Worm (Caenorhabditis elegans) whole organism, L4 larva: ENCODE data around the gene W06H8.2.
A peak's percentile ranks its signal among the peaks of the same experiment; 100 is the strongest.

Experiments used
- F10B5.3 ChIP-seq: sonication (generic microtip); optimal IDR thresholded peaks from 2 replicates; lab custom pipeline; 2016; ENCODE audit warnings: mild to moderate bottlenecking, missing genetic modification characterization, missing compliant biosample characterization
- F49E8.2 ChIP-seq: sonication (generic microtip); optimal IDR thresholded peaks from 2 replicates; lab custom pipeline; 2016; ENCODE audit warnings: missing compliant biosample characterization, mild to moderate bottlenecking, missing genetic modification characterization, borderline replicate concordance
- T20F7.1 ChIP-seq: fragments of 200-800 bp; sonication (Bioruptor generic); optimal IDR thresholded peaks from 2 replicates; lab custom pipeline; 2018; ENCODE audit warnings: mild to moderate bottlenecking, missing genetic modification characterization, missing compliant biosample characterization
- Y48G9A.11 ChIP-seq: fragments of 200-800 bp; sonication (Bioruptor generic); IDR thresholded peaks from 2 replicates; pipeline ENCODE4 v1.3.6; 2022; ENCODE audit warnings: missing genetic modification reagents, missing genetic modification characterization, missing compliant biosample characterization
- aly-2 ChIP-seq: sonication (generic microtip); optimal IDR thresholded peaks from 2 replicates; lab custom pipeline; 2018; ENCODE audit warnings: missing biosample characterization, missing genetic modification characterization
- attf-4 ChIP-seq: sonication (generic microtip); optimal IDR thresholded peaks from 3 replicates; lab custom pipeline; 2017; ENCODE audit warnings: missing biosample characterization, missing genetic modification characterization
- ceh-32 ChIP-seq: sonication (generic microtip); optimal IDR thresholded peaks from 2 replicates; lab custom pipeline; 2016; ENCODE audit warnings: mild to moderate bottlenecking, missing genetic modification characterization, missing compliant biosample characterization; ENCODE audit not compliant: poor library complexity
- ceh-82 ChIP-seq: sonication (generic microtip); optimal IDR thresholded peaks from 2 replicates; lab custom pipeline; 2017; ENCODE audit warnings: missing biosample characterization, missing genetic modification characterization
- daf-16 ChIP-seq, 3 experiments: sonication (generic microtip); optimal IDR thresholded peaks; 2 replicates each; lab custom pipeline; 2016 to 2017; ENCODE audit warnings: missing genetic modification characterization in 3 of 3, missing genetic modification reagents in 3 of 3, mild to moderate bottlenecking in 2 of 3, missing compliant biosample characterization in 2 of 3, missing biosample characterization in 1 of 3, moderate library complexity in 1 of 3
- dmd-6 ChIP-seq: fragments of 200-800 bp; sonication (Bioruptor generic); IDR thresholded peaks from 2 replicates; pipeline ENCODE4 v1.3.6; 2022; ENCODE audit warnings: missing genetic modification reagents, missing genetic modification characterization, missing compliant biosample characterization
- dve-1 ChIP-seq: sonication (generic microtip); optimal IDR thresholded peaks from 2 replicates; lab custom pipeline; 2017; ENCODE audit warnings: antibody characterized with exemption, mild to moderate bottlenecking, missing genetic modification characterization, missing compliant biosample characterization; ENCODE audit not compliant: insufficient read depth
- egl-43 ChIP-seq: fragments of 200-800 bp; sonication (Bioruptor generic); IDR thresholded peaks from 2 replicates; pipeline ENCODE4 v1.3.6; 2022; ENCODE audit warnings: missing genetic modification reagents, missing genetic modification characterization, missing compliant biosample characterization
- gei-8 ChIP-seq: fragments of 200-800 bp; sonication (Bioruptor generic); optimal IDR thresholded peaks from 2 replicates; lab custom pipeline; 2018; ENCODE audit warnings: mild to moderate bottlenecking, missing genetic modification characterization, missing compliant biosample characterization
- hlh-11 ChIP-seq: fragments of 200-800 bp; sonication (Bioruptor generic); optimal IDR thresholded peaks from 2 replicates; lab custom pipeline; 2018; ENCODE audit warnings: mild to moderate bottlenecking, missing genetic modification characterization, missing compliant biosample characterization
- hlh-30 ChIP-seq: sonication (generic microtip); optimal IDR thresholded peaks from 2 replicates; lab custom pipeline; 2017; ENCODE audit warnings: antibody characterized with exemption, mild to moderate bottlenecking, missing genetic modification characterization, missing compliant biosample characterization; ENCODE audit not compliant: insufficient read depth
- jun-1 ChIP-seq: fragments of 150-350 bp; optimal IDR thresholded peaks from 2 replicates; lab custom pipeline; 2014; ENCODE audit warnings: missing biosample characterization, missing genetic modification reagents, missing genetic modification characterization
- lin-1 ChIP-seq: fragments of 200-800 bp; sonication (Bioruptor generic); IDR thresholded peaks from 2 replicates; pipeline ENCODE4 v1.3.6; 2022; ENCODE audit warnings: missing genetic modification reagents, missing genetic modification characterization, missing compliant biosample characterization
- lin-38 ChIP-seq: fragments of 200-800 bp; sonication (Bioruptor generic); IDR thresholded peaks from 2 replicates; pipeline ENCODE4 v1.3.6; 2022; ENCODE audit warnings: missing genetic modification reagents, missing genetic modification characterization, missing compliant biosample characterization
- lsy-2 ChIP-seq, 2 experiments: fragments of 150-350 bp in 1 of 2; sonication (generic microtip) in 1 of 2; optimal IDR thresholded peaks; 2 replicates each; lab custom pipeline; 2014 to 2017; ENCODE audit warnings: missing biosample characterization in 2 of 2, missing genetic modification characterization in 2 of 2
- madf-5 ChIP-seq, 2 experiments: fragments of 200-800 bp; sonication (Bioruptor generic); IDR thresholded peaks; 2 replicates each; pipeline ENCODE4 v1.3.6; 2022; ENCODE audit warnings: missing compliant biosample characterization in 2 of 2, missing genetic modification characterization in 2 of 2
- madf-9 ChIP-seq: fragments of 200-800 bp; sonication (Bioruptor generic); conservative IDR thresholded peaks from 2 replicates; pipeline ENCODE4 v1.3.6; 2022; ENCODE audit warnings: missing genetic modification reagents, missing genetic modification characterization, missing compliant biosample characterization
- mdl-1 ChIP-seq, 2 experiments: fragments of 150-350 bp in 1 of 2; sonication (generic microtip) in 1 of 2; optimal IDR thresholded peaks; 2 replicates each; lab custom pipeline; 2014 to 2017; ENCODE audit warnings: missing biosample characterization in 2 of 2, missing genetic modification characterization in 2 of 2
- mes-2 ChIP-seq: sonication (generic microtip); optimal IDR thresholded peaks from 2 replicates; lab custom pipeline; 2016; ENCODE audit warnings: missing genotype, mild to moderate bottlenecking, missing genetic modification characterization, missing compliant biosample characterization; ENCODE audit not compliant: poor library complexity, severe bottlenecking
- mxl-2 ChIP-seq: fragments of 200-800 bp; sonication (Bioruptor generic); conservative IDR thresholded peaks from 2 replicates; pipeline ENCODE4 v1.3.6; 2022; ENCODE audit warnings: missing genetic modification reagents, missing genetic modification characterization, missing compliant biosample characterization
- mxl-3 ChIP-seq: fragments of 200-800 bp; sonication (Bioruptor generic); optimal IDR thresholded peaks from 2 replicates; lab custom pipeline; 2018; ENCODE audit warnings: mild to moderate bottlenecking, missing genetic modification characterization, missing compliant biosample characterization
- nhr-111 ChIP-seq: fragments of 200-800 bp; sonication (Bioruptor generic); optimal IDR thresholded peaks from 2 replicates; lab custom pipeline; 2018; ENCODE audit warnings: mild to moderate bottlenecking, missing genetic modification characterization, missing compliant biosample characterization
- nhr-25 ChIP-seq: sonication (generic microtip); optimal IDR thresholded peaks from 2 replicates; lab custom pipeline; 2017; ENCODE audit warnings: missing genetic modification characterization, mild to moderate bottlenecking, missing compliant biosample characterization, antibody characterized with exemption, moderate library complexity, borderline replicate concordance; ENCODE audit not compliant: insufficient read depth
- nhr-28 ChIP-seq: fragments of 150-350 bp; optimal IDR thresholded peaks from 2 replicates; lab custom pipeline; 2014; ENCODE audit warnings: missing biosample characterization, missing genetic modification characterization
- nhr-48 ChIP-seq: sonication (generic microtip); optimal IDR thresholded peaks from 2 replicates; lab custom pipeline; 2016; ENCODE audit warnings: mild to moderate bottlenecking, missing genetic modification characterization, missing compliant biosample characterization
- nhr-77 ChIP-seq: fragments of 150-350 bp; optimal IDR thresholded peaks from 2 replicates; lab custom pipeline; 2014; ENCODE audit warnings: missing biosample characterization, missing genetic modification characterization
- pha-4 ChIP-seq, 2 experiments: fragments of 150-350 bp in 1 of 2; fragments of 200-800 bp in 1 of 2; sonication (Bioruptor generic) in 1 of 2; IDR thresholded peaks in 1 of 2; optimal IDR thresholded peaks in 1 of 2; 2 replicates each; pipeline versions ENCODE4 v1.3.6 to Lab custom; 2014 to 2022; ENCODE audit warnings: missing genetic modification characterization in 2 of 2, missing genetic modification reagents in 2 of 2, missing biosample characterization in 1 of 2, missing compliant biosample characterization in 1 of 2
- php-3 ChIP-seq: fragments of 200-800 bp; sonication (Bioruptor generic); IDR thresholded peaks from 2 replicates; pipeline ENCODE4 v1.3.6; 2022; ENCODE audit warnings: missing genetic modification reagents, missing genetic modification characterization, missing compliant biosample characterization
- pqm-1 ChIP-seq: sonication (generic microtip); optimal IDR thresholded peaks from 2 replicates; lab custom pipeline; 2017; ENCODE audit warnings: missing biosample characterization, missing genetic modification characterization
- set-16 ChIP-seq: fragments of 200-800 bp; sonication (Bioruptor generic); IDR thresholded peaks from 2 replicates; pipeline ENCODE4 v1.3.6; 2022; ENCODE audit warnings: missing genetic modification reagents, missing genetic modification characterization, missing compliant biosample characterization
- skn-1 ChIP-seq: fragments of 150-350 bp; optimal IDR thresholded peaks from 2 replicates; lab custom pipeline; 2014; ENCODE audit warnings: missing biosample characterization, missing genetic modification characterization
- spr-1 ChIP-seq: sonication (generic microtip); optimal IDR thresholded peaks from 2 replicates; lab custom pipeline; 2016; ENCODE audit warnings: mild to moderate bottlenecking, missing genetic modification characterization, missing compliant biosample characterization
- unc-62 ChIP-seq, 3 experiments: fragments of 150-350 bp in 1 of 3; sonication (generic microtip); optimal IDR thresholded peaks in 2 of 3; peaks in 1 of 3; 1 replicate in 1 of 3; 2 replicates in 2 of 3; lab custom pipeline; 2014 to 2017; ENCODE audit warnings: missing biosample characterization in 3 of 3, missing genetic modification characterization in 3 of 3, missing genetic modification reagents in 3 of 3, missing genotype in 1 of 3
- vab-7 ChIP-seq: fragments of 200-800 bp; sonication (Bioruptor generic); IDR thresholded peaks from 2 replicates; pipeline ENCODE4 v1.3.6; 2022; ENCODE audit warnings: missing genetic modification reagents, missing genetic modification characterization, missing compliant biosample characterization
- zfp-2 ChIP-seq: sonication (generic microtip); optimal IDR thresholded peaks from 2 replicates; lab custom pipeline; 2016; ENCODE audit warnings: mild to moderate bottlenecking, missing genetic modification characterization, missing compliant biosample characterization
- zip-2 ChIP-seq: fragments of 150-350 bp; optimal IDR thresholded peaks from 2 replicates; lab custom pipeline; 2014; ENCODE audit warnings: missing biosample characterization, missing genetic modification characterization

The W06H8.2 gene

ce11 chrV:6209930-6210647 lies 3.5 kb downstream of the W06H8.2 start (continued):
- TF ChIP-seq pha-4 (GFP tag; IDR thresholded peaks at IDR 0.05; lab: Robert Waterston, UW) (no peak), pha-4 (tag; optimal IDR thresholded peaks at IDR 0.05; lab: Kevin White, UChicago) (no peak), ceh-82 (no peak), unc-62 (GFP tag; optimal IDR thresholded peaks at IDR 0.05 in 1 of 2; lab: Kevin White, UChicago) (peak in 1 of 2 experiments; percentile 91), unc-62 (tag; optimal IDR thresholded peaks at IDR 0.05; lab: Kevin White, UChicago) (no peak), Y48G9A.11 (no peak), zip-2 (tag; lab: Kevin White, UChicago) (no peak), mxl-2 (no peak), madf-5 (GFP tag; IDR thresholded peaks at IDR 0.05; lab: Robert Waterston, UW) (no peak), hlh-11 (tag; lab: Kevin White, UChicago) (peak; percentile 18), nhr-111 (GFP tag; lab: Kevin White, UChicago) (no peak)

ce11 chrV:6211509-6211908 lies 5.0 kb downstream of the W06H8.2 start:
- TF ChIP-seq attf-4 (tag; lab: Kevin White, UChicago) = no peak
- no peak for TF ChIP-seq zfp-2 (tag; lab: Kevin White, UChicago)
- TF ChIP-seq skn-1 (tag; lab: Kevin White, UChicago) = no peak
- no peak for TF ChIP-seq jun-1
- peak; percentile 39 for TF ChIP-seq nhr-77
- peak; percentile 76 for TF ChIP-seq mxl-3 (GFP tag; lab: Kevin White, UChicago)
- no peak for TF ChIP-seq set-16 (GFP tag; lab: Robert Waterston, UW)
- TF ChIP-seq lin-1 (GFP tag; lab: Robert Waterston, UW) = 0 out of 2 replicates have a peak, but pooled peaks have one; percentile 25
- no peak for TF ChIP-seq madf-9 (GFP tag; lab: Robert Waterston, UW)
- TF ChIP-seq unc-62 (GFP tag; optimal IDR thresholded peaks at IDR 0.05 in 1 of 2; lab: Kevin White, UChicago) = peak in 1 of 2 experiments; percentile 40
- no peak for TF ChIP-seq unc-62 (tag; optimal IDR thresholded peaks at IDR 0.05; lab: Kevin White, UChicago)
- no peak for TF ChIP-seq ceh-32 (tag; lab: Kevin White, UChicago)
- peak; percentile 71 for TF ChIP-seq hlh-11 (tag; lab: Kevin White, UChicago)
- no peak for TF ChIP-seq F10B5.3 (tag; lab: Kevin White, UChicago)
- peak; percentile 92 for TF ChIP-seq pqm-1
- peak; percentile 52; the same call in 1 of the 2 replicates for TF ChIP-seq php-3 (GFP tag; lab: Robert Waterston, UW)
- TF ChIP-seq mdl-1 (tag; optimal IDR thresholded peaks at IDR 0.05; lab: Kevin White, UChicago) = peak in 1 of 2 experiments; percentile 33
- no peak for TF ChIP-seq spr-1 (tag; lab: Kevin White, UChicago)
- no peak for TF ChIP-seq vab-7 (GFP tag; lab: Robert Waterston, UW)
- peak; percentile 78 for TF ChIP-seq nhr-28 (tag; lab: Kevin White, UChicago)
- TF ChIP-seq nhr-48 = peak; percentile 47
- TF ChIP-seq aly-2 (tag; lab: Kevin White, UChicago) = no peak
- no peak for TF ChIP-seq egl-43 (GFP tag; lab: Robert Waterston, UW)
- no peak for TF ChIP-seq lin-38
- no peak for TF ChIP-seq daf-16 (GFP tag; optimal IDR thresholded peaks at IDR 0.05; lab: Kevin White, UChicago)
- peak; percentile 81 for TF ChIP-seq daf-16 (tag; optimal IDR thresholded peaks at IDR 0.05; lab: Kevin White, UChicago)
- no peak for TF ChIP-seq F49E8.2 (tag; lab: Kevin White, UChicago)
- peak; percentile 65 for TF ChIP-seq dve-1 (tag; lab: Kevin White, UChicago)
- TF ChIP-seq nhr-25 (tag; lab: Kevin White, UChicago) = no peak
- TF ChIP-seq hlh-30 = peak; percentile 11
- peak; percentile 74 for TF ChIP-seq dmd-6
- no peak for TF ChIP-seq lsy-2 (tag; optimal IDR thresholded peaks at IDR 0.05; lab: Kevin White, UChicago)
- TF ChIP-seq mes-2 = no peak
- no peak for TF ChIP-seq gei-8 (GFP tag; lab: Kevin White, UChicago)
- peak; percentile 30 for TF ChIP-seq T20F7.1
